Fruit fly (Drosophila melanogaster) whole organism: Measurements from ENCODE around the gene CG43841.

ENCODE experiments used
- CG8478 ChIP-seq: fragments of >200 bp; optimal IDR thresholded peaks from 2 replicates; lab custom pipeline; 2018; ENCODE audit warnings: inconsistent platforms
- usp ChIP-seq: fragments of >200 bp; optimal IDR thresholded peaks from 2 replicates; lab custom pipeline; 2017; ENCODE audit warnings: missing biosample characterization, missing genetic modification characterization, mixed read lengths

dm6 chrX:18438568-18438967, 899 bp upstream of the CG43841 start, which contains the start of gene CG32551:
- TF ChIP-seq CG8478 (lab: Kevin White, UChicago) = no peak
- TF ChIP-seq usp (GFP tag; lab: Kevin White, UChicago) = no peak
